Worm (Caenorhabditis elegans) whole organism, L3 larva: ENCODE data around the gene C44B11.1.

Experiments
- R02D3.7 ChIP-seq: fragments of 150-350 bp; optimal IDR thresholded peaks from 2 replicates; lab custom pipeline; 2014; ENCODE audit warnings: missing biosample characterization, missing genetic modification characterization
- aly-2 ChIP-seq: fragments of 150-350 bp; optimal IDR thresholded peaks from 2 replicates; lab custom pipeline; 2014; ENCODE audit warnings: missing biosample characterization, missing genetic modification characterization
- ceh-16 ChIP-seq: sonication (generic microtip); optimal IDR thresholded peaks from 2 replicates; lab custom pipeline; 2017; ENCODE audit warnings: missing biosample characterization, missing genetic modification characterization
- ceh-28 ChIP-seq: fragments of 150-350 bp; optimal IDR thresholded peaks from 2 replicates; lab custom pipeline; 2014; ENCODE audit warnings: missing biosample characterization, missing genetic modification reagents, missing genetic modification characterization
- daf-12 ChIP-seq: fragments of 150-350 bp; optimal IDR thresholded peaks from 2 replicates; lab custom pipeline; 2014; ENCODE audit warnings: missing biosample characterization, missing genetic modification reagents, missing genetic modification characterization
- egl-27 ChIP-seq: sonication (generic microtip); optimal IDR thresholded peaks from 4 replicates; lab custom pipeline; 2017; ENCODE audit warnings: missing biosample characterization, missing genetic modification reagents, missing genetic modification characterization
- egl-5 ChIP-seq: fragments of 150-350 bp; optimal IDR thresholded peaks from 2 replicates; lab custom pipeline; 2017; ENCODE audit warnings: missing biosample characterization, missing genetic modification reagents, missing genetic modification characterization, inconsistent platforms
- elt-1 ChIP-seq: fragments of 150-350 bp; optimal IDR thresholded peaks from 2 replicates; lab custom pipeline; 2014; ENCODE audit warnings: missing biosample characterization, missing genetic modification characterization
- elt-2 ChIP-seq: sonication (generic microtip); optimal IDR thresholded peaks from 2 replicates; lab custom pipeline; 2016; ENCODE audit warnings: missing genetic modification reagents, mild to moderate bottlenecking, missing genetic modification characterization, missing compliant biosample characterization
- elt-3 ChIP-seq, 3 experiments: fragments of 150-350 bp in 1 of 3; sonication (generic microtip) in 2 of 3; optimal IDR thresholded peaks; 2 replicates in 2 of 3; 4 replicates in 1 of 3; lab custom pipeline; 2014 to 2017; ENCODE audit warnings: missing biosample characterization in 3 of 3, missing genetic modification characterization in 3 of 3
- fkh-10 ChIP-seq: sonication (generic microtip); optimal IDR thresholded peaks from 2 replicates; lab custom pipeline; 2017; ENCODE audit warnings: missing biosample characterization, missing genetic modification reagents, missing genetic modification characterization
- fkh-2 ChIP-seq: fragments of 150-350 bp; optimal IDR thresholded peaks from 2 replicates; lab custom pipeline; 2014; ENCODE audit warnings: missing biosample characterization, missing genetic modification reagents, missing genetic modification characterization
- hmg-11 ChIP-seq: sonication (generic microtip); optimal IDR thresholded peaks from 2 replicates; lab custom pipeline; 2016; ENCODE audit warnings: missing genetic modification characterization, missing compliant biosample characterization
- jun-1 ChIP-seq: fragments of 150-350 bp; optimal IDR thresholded peaks from 2 replicates; lab custom pipeline; 2014; ENCODE audit warnings: missing biosample characterization, missing genetic modification reagents, missing genetic modification characterization
- lin-15B ChIP-seq: fragments of 150-350 bp; optimal IDR thresholded peaks from 2 replicates; lab custom pipeline; 2014; ENCODE audit warnings: missing biosample characterization, missing genetic modification characterization
- lin-39 ChIP-seq: fragments of 150-350 bp; optimal IDR thresholded peaks from 2 replicates; lab custom pipeline; 2018; ENCODE audit warnings: missing biosample characterization, missing genetic modification reagents, missing genetic modification characterization
- mdl-1 ChIP-seq: fragments of 150-350 bp; optimal IDR thresholded peaks from 2 replicates; lab custom pipeline; 2014; ENCODE audit warnings: missing biosample characterization, missing genetic modification characterization
- nfya-1 ChIP-seq: sonication (generic microtip); optimal IDR thresholded peaks from 2 replicates; lab custom pipeline; 2017; ENCODE audit warnings: missing genetic modification characterization, mild to moderate bottlenecking, missing compliant biosample characterization, antibody characterized with exemption, moderate library complexity; ENCODE audit not compliant: insufficient read depth
- nhr-11 ChIP-seq: fragments of 150-350 bp; optimal IDR thresholded peaks from 2 replicates; lab custom pipeline; 2014; ENCODE audit warnings: missing biosample characterization, missing genetic modification characterization
- nhr-23 ChIP-seq: fragments of 150-350 bp; optimal IDR thresholded peaks from 2 replicates; lab custom pipeline; 2014; ENCODE audit warnings: missing biosample characterization, missing genetic modification reagents, missing genetic modification characterization
- nhr-237 ChIP-seq: fragments of 150-350 bp; optimal IDR thresholded peaks from 2 replicates; lab custom pipeline; 2014; ENCODE audit warnings: missing biosample characterization, missing genetic modification characterization
- nhr-28 ChIP-seq: fragments of 150-350 bp; optimal IDR thresholded peaks from 2 replicates; lab custom pipeline; 2014; ENCODE audit warnings: missing biosample characterization, missing genetic modification characterization
- nhr-43 ChIP-seq: sonication (generic microtip); optimal IDR thresholded peaks from 2 replicates; lab custom pipeline; 2016; ENCODE audit warnings: mild to moderate bottlenecking, missing genetic modification characterization, missing compliant biosample characterization; ENCODE audit not compliant: poor library complexity, severe bottlenecking
- nhr-76 ChIP-seq: fragments of 150-350 bp; sonication (generic microtip); optimal IDR thresholded peaks from 5 replicates; lab custom pipeline; 2014; ENCODE audit warnings: missing biosample characterization, missing genetic modification characterization
- nhr-77 ChIP-seq: fragments of 150-350 bp; optimal IDR thresholded peaks from 2 replicates; lab custom pipeline; 2014; ENCODE audit warnings: missing biosample characterization, missing genetic modification characterization
- pha-4 ChIP-seq: fragments of 150-350 bp; optimal IDR thresholded peaks from 2 replicates; lab custom pipeline; 2014; ENCODE audit warnings: missing biosample characterization, missing genetic modification reagents, missing genetic modification characterization
- pqm-1 ChIP-seq: fragments of 150-350 bp; optimal IDR thresholded peaks from 2 replicates; lab custom pipeline; 2017; ENCODE audit warnings: missing biosample characterization, missing genetic modification characterization, inconsistent platforms
- skn-1 ChIP-seq: fragments of 150-350 bp; optimal IDR thresholded peaks from 2 replicates; lab custom pipeline; 2014; ENCODE audit warnings: missing biosample characterization, missing genetic modification characterization
- tbx-2 ChIP-seq: sonication (generic microtip); optimal IDR thresholded peaks from 2 replicates; lab custom pipeline; 2016; ENCODE audit warnings: mild to moderate bottlenecking, missing genetic modification characterization, missing compliant biosample characterization
- unc-39 ChIP-seq: sonication (generic microtip); optimal IDR thresholded peaks from 4 replicates; lab custom pipeline; 2017; ENCODE audit warnings: missing biosample characterization, missing genetic modification characterization
- zag-1 ChIP-seq: fragments of 150-350 bp; optimal IDR thresholded peaks from 2 replicates; lab custom pipeline; 2014; ENCODE audit warnings: missing biosample characterization, missing genetic modification characterization
- ztf-11 ChIP-seq: fragments of 150-350 bp; optimal IDR thresholded peaks from 2 replicates; lab custom pipeline; 2014; ENCODE audit warnings: missing biosample characterization, missing genetic modification characterization
- ztf-4 ChIP-seq: fragments of 150-350 bp; optimal IDR thresholded peaks from 2 replicates; lab custom pipeline; 2014; ENCODE audit warnings: missing biosample characterization, missing genetic modification characterization

Gene C44B11.1

DNA sequence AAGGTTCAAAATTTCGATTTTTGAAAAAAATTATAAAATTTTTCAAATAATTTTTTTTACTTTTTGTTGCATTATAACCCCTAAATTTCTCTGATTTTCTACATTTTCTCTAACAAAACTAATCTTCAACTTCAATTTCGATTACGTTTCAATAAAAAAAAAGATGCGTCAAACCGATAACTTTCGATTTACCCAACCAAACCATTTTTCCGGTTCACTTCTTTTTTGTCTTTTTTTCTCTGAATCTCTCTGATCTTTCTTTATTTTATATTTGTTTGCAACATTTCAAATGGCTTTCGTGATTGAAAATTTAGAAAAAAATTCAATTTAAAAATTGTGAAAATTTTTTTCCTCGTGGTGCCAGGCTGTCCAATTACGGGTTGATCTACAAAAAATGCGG lies 8.4 kb downstream of the C44B11.1 start:
- TF ChIP-seq nhr-23 (tag; lab: Kevin White, UChicago): no peak
- no peak for TF ChIP-seq ceh-16 (tag; lab: Kevin White, UChicago)
- no peak for TF ChIP-seq unc-39
- no peak for TF ChIP-seq tbx-2
- no peak for TF ChIP-seq jun-1 (tag; lab: Kevin White, UChicago)
- no peak for TF ChIP-seq egl-27 (tag; lab: Kevin White, UChicago)
- no peak for TF ChIP-seq pqm-1 (tag; lab: Kevin White, UChicago)
- TF ChIP-seq elt-1 (tag; lab: Kevin White, UChicago): no peak
- no peak for TF ChIP-seq nhr-77 (tag; lab: Kevin White, UChicago)
- no peak for TF ChIP-seq ztf-11 (tag; lab: Kevin White, UChicago)
- no peak for TF ChIP-seq skn-1
- TF ChIP-seq aly-2 (tag; lab: Kevin White, UChicago): no peak
- no peak for TF ChIP-seq nhr-43 (tag; lab: Kevin White, UChicago)
- TF ChIP-seq, all 47 proteins: peak for 0

DNA sequence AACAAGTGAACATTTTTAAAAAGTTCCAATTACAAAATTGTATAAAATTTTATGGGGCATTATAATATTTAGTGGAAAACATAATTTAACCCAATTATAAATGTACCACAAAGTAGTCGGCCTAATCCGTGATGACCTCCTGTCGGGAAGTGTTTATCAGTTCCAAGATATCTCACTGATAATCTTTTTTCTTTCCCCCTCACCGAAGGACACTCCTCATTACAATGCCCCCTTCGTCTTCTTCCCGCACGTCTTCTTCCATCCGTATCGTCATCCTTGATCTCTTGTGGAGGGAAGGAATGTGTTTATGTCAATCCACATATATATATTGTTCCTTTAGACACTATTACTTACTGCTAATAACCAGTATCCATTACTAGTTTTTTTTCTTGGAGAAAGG lies 10.2 kb downstream of the C44B11.1 start, which contains the start of gene R148.5:
R148.5 (plus strand) TSS at position 331 of the 400 bp plus-strand sequence.
- TF ChIP-seq jun-1 (tag; lab: Kevin White, UChicago): no peak
- TF ChIP-seq elt-1 (tag; lab: Kevin White, UChicago): peak; percentile 14

DNA sequence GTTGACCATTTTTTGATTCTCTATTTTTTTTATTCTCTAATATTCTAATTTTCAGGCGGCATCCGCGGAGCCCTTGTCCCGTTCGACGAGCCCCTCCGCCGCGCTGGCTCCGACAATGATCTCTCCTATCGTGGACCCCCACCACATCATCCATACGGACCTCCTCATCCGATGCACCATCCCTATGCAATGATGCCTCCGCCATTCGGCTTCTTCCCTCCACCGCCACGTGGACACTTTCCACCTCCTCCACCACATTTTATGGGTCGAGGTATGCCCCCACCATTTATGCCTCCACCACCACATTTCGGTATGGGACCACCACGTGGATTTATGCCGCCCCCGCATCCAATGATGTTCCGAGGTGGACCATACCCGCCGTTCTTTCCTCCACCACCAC lies 14.2 kb downstream of the C44B11.1 start:
- TF ChIP-seq ceh-28 (no peak), ztf-4 (tag; lab: Kevin White, UChicago) (no peak)
- TF ChIP-seq, all 47 proteins: peak for 0

DNA sequence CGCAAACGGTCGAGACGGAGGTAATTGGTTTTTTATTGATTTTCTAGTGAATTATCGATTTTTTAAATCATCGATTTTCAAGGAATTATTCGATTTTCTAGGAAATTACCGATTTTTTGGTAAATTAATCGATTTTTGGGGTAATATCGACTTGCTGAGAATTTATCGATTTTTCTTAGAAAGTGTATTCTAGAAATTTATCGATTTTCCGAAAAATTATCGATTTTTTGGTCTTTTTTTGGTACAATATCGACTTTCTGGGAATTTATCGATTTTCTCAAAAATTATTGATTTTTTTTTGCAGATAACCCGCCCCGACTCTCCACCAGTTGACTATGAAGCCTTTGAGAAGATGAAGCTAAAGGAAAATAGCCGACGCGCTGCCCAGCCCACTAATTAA lies 15.5 kb downstream of the C44B11.1 start:
- peak; percentile 97 for TF ChIP-seq ceh-28
- TF ChIP-seq nhr-43 (tag; lab: Kevin White, UChicago): no peak
- TF ChIP-seq, all 47 proteins: peak for 1

DNA sequence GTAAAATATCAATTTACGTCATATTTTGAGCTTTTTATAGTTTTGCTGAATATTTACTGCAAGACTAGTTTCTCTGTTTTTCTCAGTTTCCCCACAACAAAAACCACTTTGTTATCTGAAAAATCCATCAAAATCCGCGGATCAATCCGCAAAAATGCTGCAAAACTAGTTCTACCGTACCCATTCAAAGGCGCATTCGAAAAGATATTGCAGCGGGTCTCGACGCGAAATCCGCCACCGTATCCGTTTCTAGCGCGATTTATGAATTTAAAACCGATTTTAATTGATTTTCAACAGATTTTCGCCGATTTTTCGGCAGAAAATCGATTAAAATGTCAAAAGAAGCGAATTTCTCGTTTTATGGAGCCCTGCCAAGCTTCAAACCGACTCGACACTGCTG lies 16.3 kb downstream of the C44B11.1 start, which contains the start of gene R148.4:
R148.4 (plus strand) TSS at position 211 of the 400 bp plus-strand sequence.
- TF ChIP-seq pha-4 (tag; lab: Kevin White, UChicago): no peak
- no peak for TF ChIP-seq ztf-11 (tag; lab: Kevin White, UChicago)
- TF ChIP-seq elt-1 (tag; lab: Kevin White, UChicago): no peak
- no peak for TF ChIP-seq elt-3 (tag; optimal IDR thresholded peaks at IDR 0.05; lab: Kevin White, UChicago)
- TF ChIP-seq lin-15B (tag; lab: Kevin White, UChicago): no peak
- TF ChIP-seq fkh-2: no peak
- no peak for TF ChIP-seq nhr-28
- no peak for TF ChIP-seq nhr-76 (tag; lab: Kevin White, UChicago)
- TF ChIP-seq egl-5: no peak
- TF ChIP-seq daf-12 (tag; lab: Kevin White, UChicago): no peak
- no peak for TF ChIP-seq nhr-237
- TF ChIP-seq nhr-11: no peak
- TF ChIP-seq unc-39: no peak
- no peak for TF ChIP-seq R02D3.7 (tag; lab: Kevin White, UChicago)
- TF ChIP-seq fkh-10 (GFP tag; lab: Kevin White, UChicago): no peak
- no peak for TF ChIP-seq hmg-11 (tag; lab: Kevin White, UChicago)

DNA sequence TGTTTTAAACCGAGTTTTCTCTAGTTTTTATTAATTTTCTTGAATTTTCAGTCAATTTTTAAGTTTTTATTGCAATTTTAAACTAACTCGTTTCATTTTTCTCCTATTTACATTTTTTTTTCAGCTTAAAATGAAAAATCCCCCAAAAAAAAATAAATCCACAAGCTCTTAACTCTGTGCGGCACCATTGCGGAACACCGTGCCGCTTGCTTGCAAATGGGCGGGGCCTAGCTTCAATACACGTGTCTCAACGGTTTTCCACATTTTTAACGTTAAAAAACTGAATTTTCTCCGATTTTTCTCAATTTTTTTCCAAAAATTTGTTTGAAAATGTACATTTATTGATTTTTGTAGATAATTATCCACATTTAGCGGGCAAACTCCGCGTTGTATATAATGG lies 19.9 kb downstream of the C44B11.1 start, which contains the start of gene R148.3:
R148.3 (plus strand) TSS at position 347 of the 400 bp plus-strand sequence.
- TF ChIP-seq R02D3.7 (tag; lab: Kevin White, UChicago) (peak; percentile 29), pha-4 (tag; lab: Kevin White, UChicago) (peak; percentile 52), lin-15B (tag; lab: Kevin White, UChicago) (peak; percentile 10), ceh-28 (peak; percentile 38), zag-1 (tag; lab: Kevin White, UChicago) (no peak), nhr-43 (tag; lab: Kevin White, UChicago) (peak; percentile 32), mdl-1 (tag; lab: Kevin White, UChicago) (peak; percentile 54), elt-2 (peak; percentile 8), unc-39 (no peak), nhr-28 (no peak), hmg-11 (tag; lab: Kevin White, UChicago) (peak; percentile 81), nfya-1 (tag; lab: Kevin White, UChicago) (peak; percentile 58), lin-39 (tag; lab: Kevin White, UChicago) (peak; percentile 30)
